Fruit fly (Drosophila melanogaster): ENCODE results near the gene repo.

The repo gene

DNA sequence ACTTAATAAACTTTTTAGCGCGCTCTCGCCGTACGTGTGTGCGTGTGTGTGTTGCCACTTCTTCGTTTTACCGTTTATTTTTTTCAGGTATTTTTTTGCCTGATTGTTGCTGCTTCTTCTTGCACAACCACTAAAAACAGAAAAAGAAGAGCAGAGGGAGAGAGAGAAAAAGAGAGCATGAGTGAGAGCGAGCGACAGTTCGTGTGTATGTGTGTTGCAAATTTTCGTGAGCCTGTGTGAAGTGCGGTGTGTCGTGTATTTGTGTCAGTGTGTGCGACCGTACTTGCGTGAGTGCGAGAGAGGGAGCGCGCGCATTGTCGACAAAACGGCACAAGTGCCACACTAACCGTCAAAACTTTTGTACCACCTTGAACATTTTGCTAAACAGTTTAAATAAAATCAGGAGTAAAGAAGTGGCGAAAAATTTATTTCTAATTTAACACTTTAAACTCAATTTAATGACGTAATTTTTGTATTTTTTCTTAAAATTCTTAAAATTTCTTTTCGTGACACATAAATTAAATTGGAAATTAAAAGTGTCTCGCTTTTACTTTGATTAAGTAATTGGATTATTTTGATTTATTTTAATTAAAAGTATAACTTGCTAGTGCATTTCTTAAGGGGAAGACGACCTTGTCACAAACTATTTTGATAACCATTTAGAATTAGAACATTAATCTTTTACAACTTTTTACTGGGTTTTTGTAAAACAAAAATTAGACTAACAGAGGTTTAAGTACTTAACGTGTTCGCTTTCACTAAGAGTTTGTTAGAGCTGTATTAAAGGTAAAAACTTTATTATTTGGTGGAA lies 38.8 kb upstream of the repo start (continued):
- TF ChIP-seq Fer1 (GFP tag; optimal IDR thresholded peaks at IDR 0.05) = no peak
- peak in 1 of 3 experiments; percentile 75 for TF ChIP-seq lola (GFP tag; optimal IDR thresholded peaks at IDR 0.05)
- no peak for TF ChIP-seq knrl (GFP tag; IDR thresholded peaks at IDR 0.05; ENCODE audit: partially characterized antibody)
- TF ChIP-seq CkIIα-i1 (GFP tag; IDR thresholded peaks at IDR 0.05) = no peak
- peak; percentile 71 for TF ChIP-seq abd-A (tag; optimal IDR thresholded peaks at IDR 0.05)
- peak; percentile 75 for TF ChIP-seq CG12391 (tag; optimal IDR thresholded peaks at IDR 0.05)
- no peak for TF ChIP-seq CG12071 (GFP tag; optimal IDR thresholded peaks at IDR 0.05)
- peak; percentile 60 for TF ChIP-seq CG4424 (GFP tag; optimal IDR thresholded peaks at IDR 0.05)
- peak; percentile 45 for TF ChIP-seq Usf (GFP tag; optimal IDR thresholded peaks at IDR 0.05)
- peak; percentile 4 for TF ChIP-seq CG10462 (GFP tag; optimal IDR thresholded peaks at IDR 0.05)
- TF ChIP-seq D19B (GFP tag; optimal IDR thresholded peaks at IDR 0.05) = peak; percentile 37
- no peak for TF ChIP-seq maf-S (GFP tag; optimal IDR thresholded peaks at IDR 0.05)
- TF ChIP-seq CrebB (tag; optimal IDR thresholded peaks at IDR 0.05) = peak; percentile 59
- no peak for TF ChIP-seq CG1024 (GFP tag; IDR thresholded peaks at IDR 0.05)
- peak; percentile 29 for TF ChIP-seq fu2 (GFP tag; optimal IDR thresholded peaks at IDR 0.05)
- TF ChIP-seq tll (GFP tag; optimal IDR thresholded peaks at IDR 0.05) = no peak
- no peak for TF ChIP-seq CG2202 (tag; optimal IDR thresholded peaks at IDR 0.05)
- TF ChIP-seq crp (GFP tag; optimal IDR thresholded peaks at IDR 0.05) = no peak
- no peak for TF ChIP-seq Oaz (GFP tag; IDR thresholded peaks at IDR 0.05)
- no peak for TF ChIP-seq CG2199 (GFP tag; IDR thresholded peaks at IDR 0.05)
- no peak for TF ChIP-seq cas (GFP tag; IDR thresholded peaks at IDR 0.05)
- no peak for TF ChIP-seq Optix (GFP tag; IDR thresholded peaks at IDR 0.05)
- no peak for TF ChIP-seq Hr39 (optimal IDR thresholded peaks at IDR 0.05)
- no peak for TF ChIP-seq tgo (GFP tag; IDR thresholded peaks at IDR 0.05)
- no peak for TF ChIP-seq Ets65A (GFP tag)
- no peak for TF ChIP-seq CG8290 (GFP tag; optimal IDR thresholded peaks at IDR 0.05)
- TF ChIP-seq CG8290 (tag; optimal IDR thresholded peaks at IDR 0.05) = peak in 1 of 2 experiments; percentile 71
- TF ChIP-seq PHDP (tag; optimal IDR thresholded peaks at IDR 0.05) = peak; percentile 58
- peak; percentile 29 for TF ChIP-seq CG8478 (optimal IDR thresholded peaks at IDR 0.05)
- TF ChIP-seq Ptx1 (GFP tag; IDR thresholded peaks at IDR 0.05) = no peak
- TF ChIP-seq tio (GFP tag; optimal IDR thresholded peaks at IDR 0.05) = peak; percentile 79
- TF ChIP-seq CG13287 (GFP tag; IDR thresholded peaks at IDR 0.05; ENCODE audit: partially characterized antibody) = no peak
- TF ChIP-seq CG4617 (GFP tag; optimal IDR thresholded peaks at IDR 0.05; ENCODE audit: borderline replicate concordance) = no peak
- peak; percentile 22 for TF ChIP-seq mam (GFP tag; optimal IDR thresholded peaks at IDR 0.05)
- TF ChIP-seq Sry-δ (GFP tag; optimal IDR thresholded peaks at IDR 0.05) = no peak
- no peak for TF ChIP-seq seq (GFP tag; IDR thresholded peaks at IDR 0.05)
- no peak for TF ChIP-seq Camta (GFP tag; optimal IDR thresholded peaks at IDR 0.05)
- TF ChIP-seq CG16813 (GFP tag; IDR thresholded peaks at IDR 0.05; ENCODE audit: partially characterized antibody) = no peak
- peak; percentile 50 for TF ChIP-seq CG12659 (GFP tag; optimal IDR thresholded peaks at IDR 0.05)
- TF ChIP-seq bab2 (GFP tag; optimal IDR thresholded peaks at IDR 0.05) = peak; percentile 62
- peak; percentile 45 for TF ChIP-seq Nf-YC (tag; optimal IDR thresholded peaks at IDR 0.05)
- TF ChIP-seq ftz-f1 (GFP tag; optimal IDR thresholded peaks at IDR 0.05) = no peak
- TF ChIP-seq pho (GFP tag; optimal IDR thresholded peaks at IDR 0.05) = peak; percentile 32
- TF ChIP-seq MTF-1 (GFP tag; optimal IDR thresholded peaks at IDR 0.05; ENCODE audit: borderline replicate concordance) = no peak
- no peak for TF ChIP-seq HLH3B (GFP tag; IDR thresholded peaks at IDR 0.05)
- TF ChIP-seq HLHmδ (GFP tag; optimal IDR thresholded peaks at IDR 0.05) = peak; percentile 37
- no peak for TF ChIP-seq grn (GFP tag; optimal IDR thresholded peaks at IDR 0.05)
- TF ChIP-seq Bgb (GFP tag; IDR thresholded peaks at IDR 0.05; ENCODE audit: partially characterized antibody) = no peak
- TF ChIP-seq ERR (GFP tag; optimal IDR thresholded peaks at IDR 0.05) = no peak
- peak; percentile 65 for TF ChIP-seq ewg (GFP tag; optimal IDR thresholded peaks at IDR 0.05)
